Worm (Caenorhabditis elegans) whole organism, late embryonic: ENCODE data around the gene F15A4.2.

Source experiments
- C38D4.7 ChIP-seq: fragments of 200-800 bp; sonication (Bioruptor generic); optimal IDR thresholded peaks from 2 replicates; lab custom pipeline; 2018; ENCODE audit warnings: mild to moderate bottlenecking, missing genetic modification characterization, moderate library complexity, missing compliant biosample characterization
- F13H6.1 ChIP-seq: sonication (generic microtip); optimal IDR thresholded peaks from 2 replicates; lab custom pipeline; 2016; ENCODE audit warnings: missing genetic modification characterization, missing compliant biosample characterization
- K09A11.1 ChIP-seq: sonication (generic microtip); optimal IDR thresholded peaks from 2 replicates; lab custom pipeline; 2017; ENCODE audit warnings: antibody characterized with exemption, mild to moderate bottlenecking, missing genetic modification characterization, missing compliant biosample characterization; ENCODE audit not compliant: insufficient read depth
- ahr-1 ChIP-seq: sonication (generic microtip); optimal IDR thresholded peaks from 2 replicates; lab custom pipeline; 2016; ENCODE audit warnings: missing genetic modification characterization, missing compliant biosample characterization
- ceh-2 ChIP-seq: sonication (generic microtip); optimal IDR thresholded peaks from 2 replicates; lab custom pipeline; 2016; ENCODE audit warnings: missing genotype, missing genetic modification characterization, missing compliant biosample characterization
- ceh-22 ChIP-seq: sonication (generic microtip); optimal IDR thresholded peaks from 2 replicates; lab custom pipeline; 2017; ENCODE audit warnings: missing biosample characterization, missing genetic modification characterization
- ceh-24 ChIP-seq: sonication (generic microtip); optimal IDR thresholded peaks from 2 replicates; lab custom pipeline; 2016; ENCODE audit warnings: mild to moderate bottlenecking, missing genetic modification characterization, missing compliant biosample characterization
- ceh-30 ChIP-seq: fragments of 150-350 bp; optimal IDR thresholded peaks from 2 replicates; lab custom pipeline; 2014; ENCODE audit warnings: missing biosample characterization, missing genetic modification characterization
- ceh-31 ChIP-seq: sonication (generic microtip); optimal IDR thresholded peaks from 2 replicates; lab custom pipeline; 2016; ENCODE audit warnings: missing genetic modification characterization, missing compliant biosample characterization
- ceh-9 ChIP-seq: sonication (generic microtip); optimal IDR thresholded peaks from 2 replicates; lab custom pipeline; 2016; ENCODE audit warnings: mild to moderate bottlenecking, missing genetic modification characterization, inconsistent platforms, missing compliant biosample characterization
- dmd-4 ChIP-seq: sonication (generic microtip); optimal IDR thresholded peaks from 2 replicates; lab custom pipeline; 2016; ENCODE audit warnings: borderline replicate concordance, missing genetic modification characterization, missing compliant biosample characterization
- elt-2 ChIP-seq: sonication (generic microtip); optimal IDR thresholded peaks from 2 replicates; lab custom pipeline; 2016; ENCODE audit warnings: missing genetic modification reagents, missing genetic modification characterization, missing compliant biosample characterization
- elt-4 ChIP-seq: sonication (generic microtip); optimal IDR thresholded peaks from 2 replicates; lab custom pipeline; 2016; ENCODE audit warnings: missing genetic modification characterization, missing compliant biosample characterization
- ets-4 ChIP-seq: sonication (generic microtip); optimal IDR thresholded peaks from 2 replicates; lab custom pipeline; 2016; ENCODE audit warnings: missing genetic modification characterization, missing compliant biosample characterization
- eyg-1 ChIP-seq: sonication (generic microtip); optimal IDR thresholded peaks from 2 replicates; lab custom pipeline; 2016; ENCODE audit warnings: missing genotype, missing genetic modification characterization, missing compliant biosample characterization
- fax-1 ChIP-seq: sonication (generic microtip); optimal IDR thresholded peaks from 2 replicates; lab custom pipeline; 2016; ENCODE audit warnings: missing genotype, missing genetic modification characterization, missing compliant biosample characterization
- fkh-10 ChIP-seq: fragments of 150-350 bp; optimal IDR thresholded peaks from 2 replicates; lab custom pipeline; 2014; ENCODE audit warnings: missing biosample characterization, missing genetic modification reagents, missing genetic modification characterization
- fkh-6 ChIP-seq: sonication (generic microtip); optimal IDR thresholded peaks from 2 replicates; lab custom pipeline; 2016; ENCODE audit warnings: missing genetic modification characterization, missing compliant biosample characterization
- gmeb-2 ChIP-seq: sonication (generic microtip); optimal IDR thresholded peaks from 2 replicates; lab custom pipeline; 2016; ENCODE audit warnings: missing genetic modification characterization, inconsistent platforms, missing compliant biosample characterization
- hlh-30 ChIP-seq: sonication (generic microtip); optimal IDR thresholded peaks from 2 replicates; lab custom pipeline; 2017; ENCODE audit warnings: antibody characterized with exemption, missing genetic modification characterization, missing compliant biosample characterization; ENCODE audit not compliant: insufficient read depth
- hlh-6 ChIP-seq: sonication (generic microtip); optimal IDR thresholded peaks from 2 replicates; lab custom pipeline; 2016; ENCODE audit warnings: missing genotype, missing genetic modification characterization, missing compliant biosample characterization
- lim-6 ChIP-seq: sonication (generic microtip); optimal IDR thresholded peaks from 2 replicates; lab custom pipeline; 2016; ENCODE audit warnings: missing genetic modification characterization, missing compliant biosample characterization
- lin-11 ChIP-seq: fragments of 200-800 bp; sonication (Bioruptor generic); optimal IDR thresholded peaks from 2 replicates; lab custom pipeline; 2018; ENCODE audit warnings: mild to moderate bottlenecking, missing genetic modification characterization, missing compliant biosample characterization
- madf-2 ChIP-seq: sonication (generic microtip); optimal IDR thresholded peaks from 2 replicates; lab custom pipeline; 2017; ENCODE audit warnings: missing genetic modification characterization, missing compliant biosample characterization
- mec-3 ChIP-seq: sonication (generic microtip); optimal IDR thresholded peaks from 2 replicates; lab custom pipeline; 2016; ENCODE audit warnings: borderline replicate concordance, missing genetic modification characterization, missing compliant biosample characterization
- nhr-232 ChIP-seq: sonication (generic microtip); optimal IDR thresholded peaks from 2 replicates; lab custom pipeline; 2016; ENCODE audit warnings: missing genetic modification characterization, missing compliant biosample characterization
- npax-4 ChIP-seq: sonication (generic microtip); optimal IDR thresholded peaks from 2 replicates; lab custom pipeline; 2016; ENCODE audit warnings: missing genetic modification characterization, missing compliant biosample characterization
- pat-9 ChIP-seq: fragments of 200-800 bp; sonication (Bioruptor generic); optimal IDR thresholded peaks from 2 replicates; lab custom pipeline; 2018; ENCODE audit warnings: mild to moderate bottlenecking, missing genetic modification characterization, moderate library complexity, missing compliant biosample characterization
- pha-2 ChIP-seq: sonication (generic microtip); optimal IDR thresholded peaks from 2 replicates; lab custom pipeline; 2017; ENCODE audit warnings: mild to moderate bottlenecking, missing genetic modification characterization, missing compliant biosample characterization
- pros-1 ChIP-seq: fragments of 150-350 bp; optimal IDR thresholded peaks from 2 replicates; lab custom pipeline; 2014; ENCODE audit warnings: missing biosample characterization, missing genetic modification reagents, missing genetic modification characterization
- ref-2 ChIP-seq: sonication (generic microtip); optimal IDR thresholded peaks from 2 replicates; lab custom pipeline; 2016; ENCODE audit warnings: missing genetic modification characterization, missing compliant biosample characterization
- sdc-2 ChIP-seq: sonication (generic microtip); optimal IDR thresholded peaks from 2 replicates; lab custom pipeline; 2016; ENCODE audit warnings: missing genotype, missing genetic modification characterization, missing compliant biosample characterization
- syd-9 ChIP-seq: sonication (generic microtip); optimal IDR thresholded peaks from 2 replicates; lab custom pipeline; 2016; ENCODE audit warnings: mild to moderate bottlenecking, missing genetic modification characterization, moderate library complexity, missing compliant biosample characterization
- tbx-2 ChIP-seq: sonication (generic microtip); optimal IDR thresholded peaks from 2 replicates; lab custom pipeline; 2016; ENCODE audit warnings: missing genetic modification characterization, missing compliant biosample characterization
- tbx-7 ChIP-seq: sonication (generic microtip); optimal IDR thresholded peaks from 2 replicates; lab custom pipeline; 2016; ENCODE audit warnings: missing genotype, missing genetic modification characterization, missing compliant biosample characterization
- unc-3 ChIP-seq, 2 experiments: fragments of 200-800 bp in 1 of 2; sonication (Bioruptor generic) in 1 of 2; sonication (generic microtip) in 1 of 2; conservative IDR thresholded peaks in 1 of 2; optimal IDR thresholded peaks in 1 of 2; 2 replicates each; pipeline versions ENCODE4 v1.3.6 to Lab custom; 2016 to 2022; ENCODE audit warnings: missing compliant biosample characterization in 2 of 2, missing genetic modification characterization in 2 of 2, missing genetic modification reagents in 1 of 2
- unc-55 ChIP-seq: sonication (generic microtip); optimal IDR thresholded peaks from 2 replicates; lab custom pipeline; 2017; ENCODE audit warnings: missing biosample characterization, missing genetic modification reagents, missing genetic modification characterization

Gene F15A4.2

DNA sequence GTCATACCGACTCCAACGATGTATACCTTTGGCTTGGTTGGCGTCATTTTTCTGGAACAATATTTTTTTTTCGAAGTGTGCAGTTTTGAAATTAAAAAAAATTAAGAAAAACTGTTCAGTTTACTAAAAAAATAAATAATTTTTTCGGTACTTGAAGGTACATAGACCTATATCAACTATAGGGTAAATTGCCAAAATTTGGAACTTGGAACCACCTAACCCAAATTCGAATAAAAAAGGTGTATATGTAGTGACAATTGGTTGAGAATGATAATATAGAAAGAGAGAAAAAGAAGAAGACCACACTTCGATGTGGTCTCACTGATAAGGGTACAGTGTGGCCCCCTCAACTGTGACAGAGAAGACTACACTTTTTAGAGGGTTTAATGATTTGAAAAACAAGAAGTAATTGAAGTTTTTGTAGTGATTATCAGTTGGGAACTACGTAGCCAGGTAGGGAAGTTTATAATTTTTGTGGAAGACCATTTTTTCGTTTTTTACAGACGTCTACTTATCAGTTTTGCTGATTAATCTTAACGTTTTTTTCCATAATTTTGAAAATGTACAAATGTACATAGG, 36.6 kb upstream of the F15A4.2 start, which contains the start of gene daf-22:
Gene daf-22 (minus strand): TSS at position 51 of the 579 bp plus-strand sequence.
- peak; percentile 76 for TF ChIP-seq elt-2
- TF ChIP-seq ceh-2 (tag; lab: Kevin White, UChicago), result no peak

DNA sequence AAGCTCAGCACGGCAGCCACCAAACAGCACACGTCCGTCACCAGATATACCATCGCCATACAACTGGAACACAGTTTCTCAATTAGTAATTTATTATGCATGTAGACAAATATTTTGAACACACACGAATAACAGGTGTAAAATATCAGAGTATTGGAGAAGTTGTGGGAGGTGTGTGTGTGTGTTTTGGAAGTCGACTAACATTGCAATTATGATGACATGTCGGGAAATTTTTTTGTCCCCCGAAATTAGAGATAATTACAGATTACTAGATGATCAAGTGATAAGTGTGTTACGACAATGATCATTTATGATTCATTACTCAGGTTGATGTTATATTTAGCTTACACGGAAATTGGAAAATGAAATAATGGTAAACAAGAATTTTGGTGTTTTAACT, 32.6 kb upstream of the F15A4.2 start, which contains the start of gene Y57A10C.8:
Gene Y57A10C.8 (minus strand): TSS at position 101 of the 400 bp plus-strand sequence.
- TF ChIP-seq lin-11, result no peak
- TF ChIP-seq mec-3 (tag; lab: Kevin White, UChicago), result no peak
- TF ChIP-seq nhr-232 (tag; lab: Kevin White, UChicago), result no peak
- TF ChIP-seq hlh-30, result no peak
- TF ChIP-seq fax-1 (tag; lab: Kevin White, UChicago), result no peak
- TF ChIP-seq tbx-7, result no peak
- no peak for TF ChIP-seq fkh-10 (GFP tag; lab: Kevin White, UChicago)
- no peak for TF ChIP-seq ceh-30 (tag; lab: Kevin White, UChicago)
- no peak for TF ChIP-seq K09A11.1
- no peak for TF ChIP-seq elt-2
- TF ChIP-seq hlh-6 (tag; lab: Kevin White, UChicago), result no peak
- no peak for TF ChIP-seq unc-55 (GFP tag; lab: Kevin White, UChicago)
- no peak for TF ChIP-seq C38D4.7
- TF ChIP-seq eyg-1 (tag; lab: Kevin White, UChicago), result no peak
- no peak for TF ChIP-seq lim-6 (tag; lab: Kevin White, UChicago)

DNA sequence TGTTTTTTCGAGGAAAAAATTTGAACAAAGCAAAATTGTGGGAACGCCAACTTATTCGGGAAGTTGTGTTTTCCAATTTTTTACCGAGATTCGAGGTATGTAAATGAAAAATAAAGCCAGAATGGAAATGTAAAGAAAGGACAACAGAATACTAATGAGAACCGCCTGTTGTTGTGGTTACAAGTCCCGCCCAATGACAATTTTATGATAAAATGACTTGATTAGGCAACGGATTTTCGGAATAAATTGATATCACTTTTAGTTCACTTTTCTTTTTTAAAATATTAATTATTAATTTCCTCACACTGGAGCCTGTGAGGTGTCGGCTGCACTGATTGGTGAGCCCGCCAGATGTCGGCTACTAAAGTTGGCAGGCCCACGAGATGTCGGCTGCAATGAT, 30.0 kb upstream of the F15A4.2 start, which contains the start of gene dct-12:
Gene dct-12 (minus strand): TSS at position 101 of the 400 bp plus-strand sequence.
- TF ChIP-seq mec-3 (tag; lab: Kevin White, UChicago) (no peak), ceh-31 (tag; lab: Kevin White, UChicago) (no peak), elt-4 (no peak), npax-4 (tag; lab: Kevin White, UChicago) (no peak), pha-2 (tag; lab: Kevin White, UChicago) (no peak), nhr-232 (tag; lab: Kevin White, UChicago) (no peak), F13H6.1 (tag; lab: Kevin White, UChicago) (no peak), dmd-4 (tag; lab: Kevin White, UChicago) (no peak), fax-1 (tag; lab: Kevin White, UChicago) (no peak), syd-9 (no peak), ahr-1 (tag; lab: Kevin White, UChicago) (no peak), sdc-2 (tag; lab: Kevin White, UChicago) (no peak), ets-4 (no peak), pros-1 (tag; lab: Kevin White, UChicago) (no peak), ceh-22 (tag; lab: Kevin White, UChicago) (no peak), tbx-2 (tag; lab: Kevin White, UChicago) (no peak)

DNA sequence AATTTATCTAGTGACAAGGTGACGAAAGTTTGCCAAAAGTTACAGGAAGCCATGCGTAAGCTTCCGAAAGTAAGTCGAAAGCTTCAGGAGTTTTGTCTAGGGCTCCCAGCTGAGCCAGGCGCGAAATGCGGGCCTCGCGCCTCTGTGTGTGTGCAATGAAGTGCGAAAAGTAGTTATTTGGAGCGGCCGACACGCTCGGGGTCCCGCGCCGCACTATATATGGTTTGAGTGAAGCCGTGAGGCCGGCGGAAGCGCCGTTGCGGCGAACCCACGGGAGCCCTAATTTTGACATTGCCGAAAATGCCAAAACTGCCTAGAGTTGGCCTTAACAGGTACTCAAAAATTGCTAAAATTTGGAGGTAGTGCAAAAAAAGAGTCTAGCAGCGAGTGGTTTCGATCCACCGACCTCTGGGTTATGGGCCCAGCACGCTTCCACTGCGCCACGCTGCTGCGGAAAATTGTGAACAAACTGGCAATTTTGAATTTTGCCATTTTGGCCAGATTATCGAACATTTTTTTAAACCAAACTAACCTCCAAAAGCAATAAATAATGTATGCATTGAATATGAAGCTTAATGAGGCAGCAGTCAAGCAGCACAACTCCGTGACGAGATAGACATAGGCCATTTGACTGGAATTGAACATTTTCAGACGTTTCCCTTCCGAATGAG, 27.0 kb upstream of the F15A4.2 start:
- TF ChIP-seq gmeb-2 (tag; lab: Kevin White, UChicago) (no peak), ceh-24 (tag; lab: Kevin White, UChicago) (no peak), ceh-9 (tag; lab: Kevin White, UChicago) (no peak), fkh-6 (tag; lab: Kevin White, UChicago) (no peak), F13H6.1 (tag; lab: Kevin White, UChicago) (no peak), ahr-1 (tag; lab: Kevin White, UChicago) (no peak), pat-9 (tag; lab: Kevin White, UChicago) (no peak), lim-6 (tag; lab: Kevin White, UChicago) (no peak), unc-3 (GFP tag; conservative IDR thresholded peaks at IDR 0.05; lab: Robert Waterston, UW) (no peak), unc-3 (tag; optimal IDR thresholded peaks at IDR 0.05; lab: Kevin White, UChicago) (no peak), ref-2 (no peak), madf-2 (tag; lab: Kevin White, UChicago) (no peak)
